Worm (Caenorhabditis elegans): ENCODE results near the gene idpa-2.
A peak's percentile ranks its signal among the peaks of the same experiment; 100 is the strongest.

The idpa-2 gene

ce11 chrII:8820126-8820972 lies 27.8 kb upstream of the idpa-2 start (continued):
- TF ChIP-seq zip-4 (GFP tag; optimal IDR thresholded peaks at IDR 0.05) (no peak), hlh-17 (GFP tag; optimal IDR thresholded peaks at IDR 0.05; ENCODE audit: borderline replicate concordance) (no peak), egl-13 (tag; optimal IDR thresholded peaks at IDR 0.05) (no peak), fos-1 (tag; optimal IDR thresholded peaks at IDR 0.05) (no peak), zag-1 (tag; optimal IDR thresholded peaks at IDR 0.05) (no peak), ceh-90 (tag; optimal IDR thresholded peaks at IDR 0.05) (no peak), alr-1 (tag; optimal IDR thresholded peaks at IDR 0.05; ENCODE audit: borderline replicate concordance) (no peak), mef-2 (tag; optimal IDR thresholded peaks at IDR 0.05) (no peak), elt-2 (tag; optimal IDR thresholded peaks at IDR 0.05) (no peak), lin-15B (tag; optimal IDR thresholded peaks at IDR 0.05) (peak; percentile 8), mep-1 (tag; optimal IDR thresholded peaks at IDR 0.05) (no peak), nhr-77 (tag; optimal IDR thresholded peaks at IDR 0.05) (no peak), lsy-2 (tag; optimal IDR thresholded peaks at IDR 0.05) (no peak), unc-130 (tag; optimal IDR thresholded peaks at IDR 0.05) (no peak), ceh-88 (GFP tag; IDR thresholded peaks at IDR 0.05) (no peak), C16A3.4 (tag; optimal IDR thresholded peaks at IDR 0.05) (no peak), skn-1 (tag; optimal IDR thresholded peaks at IDR 0.05) (no peak), efl-3 (GFP tag; optimal IDR thresholded peaks at IDR 0.05) (no peak), nhr-84 (tag; optimal IDR thresholded peaks at IDR 0.05) (no peak), Y116A8C.19 (tag; optimal IDR thresholded peaks at IDR 0.05; ENCODE audit: borderline replicate concordance) (no peak), blmp-1 (tag; optimal IDR thresholded peaks at IDR 0.05) (peak; percentile 33), egl-27 (tag; optimal IDR thresholded peaks at IDR 0.05) (no peak), ama-1 (optimal IDR thresholded peaks at IDR 0.05) (peak; percentile 46), nhr-20 (tag; optimal IDR thresholded peaks at IDR 0.05) (peak; percentile 57), tbx-2 (tag; optimal IDR thresholded peaks at IDR 0.05) (peak; percentile 42), isw-1 (GFP tag; IDR thresholded peaks at IDR 0.05) (no peak), C34B4.2 (tag; optimal IDR thresholded peaks at IDR 0.05) (no peak), grh-1 (GFP tag; IDR thresholded peaks at IDR 0.05) (0 out of 2 replicates have a peak, but pooled peaks have one; percentile 25), elt-3 (tag; optimal IDR thresholded peaks at IDR 0.05) (peak in 3 of 6 experiments; percentile 30 to 61 (median 33)), ceh-82 (tag; optimal IDR thresholded peaks at IDR 0.05) (no peak), nhr-85 (tag) (peak; percentile 73), snpc-4 (tag; optimal IDR thresholded peaks at IDR 0.05) (no peak), irx-1 (tag; optimal IDR thresholded peaks at IDR 0.05) (no peak)

- TF ChIP-seq tbx-2 (tag; optimal IDR thresholded peaks at IDR 0.05) (peak; percentile 25), hlh-4 (tag; optimal IDR thresholded peaks at IDR 0.05) (no peak), ceh-8 (GFP tag; optimal IDR thresholded peaks at IDR 0.05) (no peak), hpl-2 (GFP tag; optimal IDR thresholded peaks at IDR 0.05) (no peak), zip-4 (GFP tag; optimal IDR thresholded peaks at IDR 0.05) (no peak), nhr-12 (tag; optimal IDR thresholded peaks at IDR 0.05) (no peak), fos-1 (tag; optimal IDR thresholded peaks at IDR 0.05) (no peak), ama-1 (optimal IDR thresholded peaks at IDR 0.05) (no peak), zag-1 (tag; optimal IDR thresholded peaks at IDR 0.05) (no peak), nhr-77 (tag; optimal IDR thresholded peaks at IDR 0.05) (no peak), isw-1 (GFP tag; IDR thresholded peaks at IDR 0.05) (no peak), C34B4.2 (tag; optimal IDR thresholded peaks at IDR 0.05) (no peak), C16A3.4 (tag; optimal IDR thresholded peaks at IDR 0.05) (no peak), lin-35 (GFP tag; optimal IDR thresholded peaks at IDR 0.05) (peak in 1 of 2 experiments; percentile 33), sox-4 (tag; optimal IDR thresholded peaks at IDR 0.05) (no peak), irx-1 (tag; optimal IDR thresholded peaks at IDR 0.05) (no peak), ceh-82 (tag; optimal IDR thresholded peaks at IDR 0.05) (no peak), skn-1 (tag; optimal IDR thresholded peaks at IDR 0.05) (no peak), mdl-1 (tag; optimal IDR thresholded peaks at IDR 0.05) (no peak), blmp-1 (tag; optimal IDR thresholded peaks at IDR 0.05) (no peak), unc-62 (GFP tag; optimal IDR thresholded peaks at IDR 0.05) (no peak), unc-30 (tag; optimal IDR thresholded peaks at IDR 0.05) (no peak), mef-2 (tag; optimal IDR thresholded peaks at IDR 0.05) (no peak), dsc-1 (tag; optimal IDR thresholded peaks at IDR 0.05) (no peak), ceh-63 (GFP tag; optimal IDR thresholded peaks at IDR 0.05) (no peak), lir-3 (tag; optimal IDR thresholded peaks at IDR 0.05; ENCODE audit: poor library complexity) (no peak), lin-14 (GFP tag; optimal IDR thresholded peaks at IDR 0.05) (no peak), mep-1 (tag; optimal IDR thresholded peaks at IDR 0.05) (peak; percentile 5)
Observed at ce11 chrII:8818978-8819896, 26.7 kb upstream of the idpa-2 start, which contains the start of gene F46C5.10. F46C5.10 (minus strand) TSS chrII:8819028.
